Worm (Caenorhabditis elegans): Measurements from ENCODE around the gene gadr-2.

Gene gadr-2

DNA sequence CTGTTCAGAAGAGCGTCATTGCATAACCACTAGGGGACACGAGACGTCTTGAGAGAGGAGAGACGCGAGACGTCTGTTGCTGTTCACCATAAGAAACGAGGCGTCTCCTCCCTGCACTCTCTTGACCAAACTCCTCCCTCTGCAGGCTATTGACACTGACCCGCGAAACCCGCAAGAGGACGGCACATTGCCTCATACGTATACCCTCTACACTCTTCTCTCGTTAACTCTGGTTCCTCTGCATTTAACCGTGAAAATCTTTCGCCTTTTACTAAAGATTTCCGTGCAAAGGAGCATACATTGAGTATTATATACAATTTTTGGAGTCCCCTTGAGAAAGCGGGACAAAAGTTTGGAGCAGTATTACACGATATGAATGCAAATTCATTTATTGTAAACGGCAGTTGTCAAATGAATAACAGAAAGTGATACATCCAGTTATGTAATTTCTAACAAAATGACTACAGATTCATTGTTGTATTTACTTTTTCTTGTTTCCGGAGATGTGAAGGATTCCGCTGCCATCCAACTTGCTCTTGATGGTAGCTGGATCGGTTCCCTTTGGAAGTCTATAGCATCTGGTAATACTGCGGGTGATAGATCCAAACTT is 40.4 kb downstream of the gadr-2 start:
- peak; percentile 91 for TF ChIP-seq attf-6 (GFP tag; IDR thresholded peaks at IDR 0.05)
- TF ChIP-seq tbx-9 (tag; optimal IDR thresholded peaks at IDR 0.05; ENCODE audit: borderline replicate concordance), result no peak
- 0 out of 2 replicates have a peak, but pooled peaks have one; percentile 20 for TF ChIP-seq ztf-6 (GFP tag; IDR thresholded peaks at IDR 0.05)
- peak; percentile 57; the same call in 1 of the 2 replicates for TF ChIP-seq lin-26 (GFP tag; IDR thresholded peaks at IDR 0.05)
- no peak for TF ChIP-seq hlh-26 (GFP tag; conservative IDR thresholded peaks at IDR 0.05)
- TF ChIP-seq nfya-2 (GFP tag; IDR thresholded peaks at IDR 0.05), result 0 out of 2 replicates have a peak, but pooled peaks have one; percentile 66
- no peak for TF ChIP-seq ccch-3 (GFP tag; optimal IDR thresholded peaks at IDR 0.05)
- peak; percentile 48 for TF ChIP-seq unc-130 (GFP tag; optimal IDR thresholded peaks at IDR 0.05)
- TF ChIP-seq ceh-27 (GFP tag; optimal IDR thresholded peaks at IDR 0.05), result peak; percentile 94
- peak; percentile 91 for TF ChIP-seq snpc-1.3 (tag; optimal IDR thresholded peaks at IDR 0.05; ENCODE audit: insufficient read depth)
- TF ChIP-seq K12H6.12 (tag; optimal IDR thresholded peaks at IDR 0.05), result peak; percentile 83
- TF ChIP-seq bed-2 (GFP tag; IDR thresholded peaks at IDR 0.05), result 0 out of 2 replicates have a peak, but pooled peaks have one; percentile 11
- peak; percentile 73 for TF ChIP-seq die-1 (tag; optimal IDR thresholded peaks at IDR 0.05)
- peak; percentile 22 for TF ChIP-seq dpff-1 (tag; optimal IDR thresholded peaks at IDR 0.05)
- no peak for TF ChIP-seq akir-1 (GFP tag; optimal IDR thresholded peaks at IDR 0.05)
- TF ChIP-seq atf-7 (tag; optimal IDR thresholded peaks at IDR 0.05), result peak; percentile 86
- TF ChIP-seq hlh-12 (tag; optimal IDR thresholded peaks at IDR 0.05), result no peak
- TF ChIP-seq F57A8.1 (GFP tag; optimal IDR thresholded peaks at IDR 0.05), result peak; percentile 13
- no peak for TF ChIP-seq pha-4 (tag; optimal IDR thresholded peaks at IDR 0.05)
- peak; percentile 77 for TF ChIP-seq let-526 (GFP tag; IDR thresholded peaks at IDR 0.05)
- TF ChIP-seq athp-1 (tag; optimal IDR thresholded peaks at IDR 0.05), result peak; percentile 45
- TF ChIP-seq snpc-4 (GFP tag; optimal IDR thresholded peaks at IDR 0.05), result peak; percentile 98
- peak; percentile 99 for TF ChIP-seq snpc-4 (tag; optimal IDR thresholded peaks at IDR 0.05)
- TF ChIP-seq ztf-26 (tag; optimal IDR thresholded peaks at IDR 0.05), result peak; percentile 63
- peak; percentile 32 for TF ChIP-seq xnd-1 (tag; optimal IDR thresholded peaks at IDR 0.05)
- peak; percentile 18 for TF ChIP-seq F52B5.7 (tag; optimal IDR thresholded peaks at IDR 0.05)
- peak; percentile 31 for TF ChIP-seq hrde-1 (tag; optimal IDR thresholded peaks at IDR 0.05; ENCODE audit: borderline replicate concordance)
- TF ChIP-seq Y53F4B.3 (GFP tag; IDR thresholded peaks at IDR 0.05), result peak; percentile 74; the same call in 1 of the 2 replicates
- TF ChIP-seq hmg-1.2 (GFP tag; IDR thresholded peaks at IDR 0.05), result peak; percentile 92
- TF ChIP-seq B0035.1 (tag; optimal IDR thresholded peaks at IDR 0.05), result peak; percentile 58
- TF ChIP-seq dox-1 (GFP tag; IDR thresholded peaks at IDR 0.05), result peak; percentile 96
- 0 out of 2 replicates have a peak, but pooled peaks have one; percentile 10 for TF ChIP-seq ztf-25 (GFP tag; IDR thresholded peaks at IDR 0.05)
- peak; percentile 84 for TF ChIP-seq attf-5 (GFP tag; optimal IDR thresholded peaks at IDR 0.05)
- TF ChIP-seq ceh-40 (GFP tag; IDR thresholded peaks at IDR 0.05), result 0 out of 2 replicates have a peak, but pooled peaks have one; percentile 6
- TF ChIP-seq ztf-3 (GFP tag; optimal IDR thresholded peaks at IDR 0.05), result peak; percentile 80
- peak; percentile 43 for TF ChIP-seq F22D6.2 (tag; optimal IDR thresholded peaks at IDR 0.05)
- TF ChIP-seq mcd-1 (GFP tag; IDR thresholded peaks at IDR 0.05), result peak; percentile 90
- TF ChIP-seq K11D2.4 (GFP tag; IDR thresholded peaks at IDR 0.05), result peak; percentile 75
- TF ChIP-seq D2030.7 (GFP tag; IDR thresholded peaks at IDR 0.05), result peak; percentile 96
- peak; percentile 83 for TF ChIP-seq lin-54 (GFP tag; optimal IDR thresholded peaks at IDR 0.05)
- peak; percentile 81 for TF ChIP-seq tlf-1 (GFP tag; optimal IDR thresholded peaks at IDR 0.05)
- TF ChIP-seq rec-8 (tag; optimal IDR thresholded peaks at IDR 0.05), result no peak
- peak; percentile 78 for TF ChIP-seq egrh-3 (GFP tag; IDR thresholded peaks at IDR 0.05)
- peak; percentile 85 for TF ChIP-seq rcor-1 (GFP tag; IDR thresholded peaks at IDR 0.05)
- no peak for TF ChIP-seq bed-1 (GFP tag; IDR thresholded peaks at IDR 0.05)
- no peak for TF ChIP-seq nhr-120 (GFP tag; IDR thresholded peaks at IDR 0.05)
- 0 out of 2 replicates have a peak, but pooled peaks have one; percentile 66 for TF ChIP-seq ztf-28 (GFP tag; IDR thresholded peaks at IDR 0.05)

All from whole organism, young adult.